Worm (Caenorhabditis elegans) whole organism, L3 larva: ENCODE measurements around the gene ZK84.4.

ENCODE experiments used
- ama-1 ChIP-seq: fragments of 150-350 bp; optimal IDR thresholded peaks from 2 replicates; lab custom pipeline; 2018
- ceh-16 ChIP-seq: sonication (generic microtip); optimal IDR thresholded peaks from 2 replicates; lab custom pipeline; 2017; ENCODE audit warnings: missing biosample characterization, missing genetic modification characterization
- daf-12 ChIP-seq: fragments of 150-350 bp; optimal IDR thresholded peaks from 2 replicates; lab custom pipeline; 2014; ENCODE audit warnings: missing biosample characterization, missing genetic modification reagents, missing genetic modification characterization
- fos-1 ChIP-seq: fragments of 150-350 bp; optimal IDR thresholded peaks from 2 replicates; lab custom pipeline; 2014; ENCODE audit warnings: missing biosample characterization, missing genetic modification characterization
- lin-39 ChIP-seq: fragments of 150-350 bp; optimal IDR thresholded peaks from 2 replicates; lab custom pipeline; 2018; ENCODE audit warnings: missing biosample characterization, missing genetic modification reagents, missing genetic modification characterization
- nhr-28 ChIP-seq: fragments of 150-350 bp; optimal IDR thresholded peaks from 2 replicates; lab custom pipeline; 2014; ENCODE audit warnings: missing biosample characterization, missing genetic modification characterization
- nhr-77 ChIP-seq: fragments of 150-350 bp; optimal IDR thresholded peaks from 2 replicates; lab custom pipeline; 2014; ENCODE audit warnings: missing biosample characterization, missing genetic modification characterization
- pqm-1 ChIP-seq: fragments of 150-350 bp; optimal IDR thresholded peaks from 2 replicates; lab custom pipeline; 2017; ENCODE audit warnings: missing biosample characterization, missing genetic modification characterization, inconsistent platforms
- snpc-4 ChIP-seq: fragments of 150-350 bp; optimal IDR thresholded peaks from 2 replicates; lab custom pipeline; 2014; ENCODE audit warnings: missing biosample characterization, missing genetic modification characterization
- ztf-4 ChIP-seq: fragments of 150-350 bp; optimal IDR thresholded peaks from 2 replicates; lab custom pipeline; 2014; ENCODE audit warnings: missing biosample characterization, missing genetic modification characterization

- TF ChIP-seq ceh-16 (tag; lab: Kevin White, UChicago) (no peak), ama-1 (lab: Kevin White, UChicago) (no peak), pqm-1 (tag; lab: Kevin White, UChicago) (no peak), snpc-4 (tag; lab: Kevin White, UChicago) (no peak), daf-12 (tag; lab: Kevin White, UChicago) (no peak), ztf-4 (tag; lab: Kevin White, UChicago) (no peak), nhr-28 (tag; lab: Kevin White, UChicago) (no peak), fos-1 (no peak), nhr-77 (tag; lab: Kevin White, UChicago) (no peak), lin-39 (tag; lab: Kevin White, UChicago) (no peak)
Observed at ce11 chrII:6022596-6022995, 13.8 kb upstream of the ZK84.4 start.
